Worm (Caenorhabditis elegans) whole organism, L2 larva: Measurements from ENCODE around the gene C27A2.12.

Source experiments
- C34F6.9 ChIP-seq: fragments of 150-350 bp; optimal IDR thresholded peaks from 2 replicates; lab custom pipeline; 2014; ENCODE audit warnings: missing biosample characterization, missing genetic modification characterization
- F13H6.1 ChIP-seq: sonication (generic microtip); optimal IDR thresholded peaks from 2 replicates; lab custom pipeline; 2016; ENCODE audit warnings: missing genetic modification characterization, missing compliant biosample characterization
- Y55F3AM.14 ChIP-seq: fragments of 200-800 bp; sonication (Bioruptor generic); optimal IDR thresholded peaks from 2 replicates; lab custom pipeline; 2018; ENCODE audit warnings: mild to moderate bottlenecking, missing genetic modification characterization, missing compliant biosample characterization
- ZK546.5 ChIP-seq: sonication (generic microtip); optimal IDR thresholded peaks from 2 replicates; lab custom pipeline; 2017; ENCODE audit warnings: missing biosample characterization, missing genetic modification characterization
- alr-1 ChIP-seq: fragments of 150-350 bp; optimal IDR thresholded peaks from 2 replicates; lab custom pipeline; 2014; ENCODE audit warnings: missing biosample characterization, missing genetic modification characterization
- ama-1 ChIP-seq: fragments of 150-350 bp; optimal IDR thresholded peaks from 2 replicates; lab custom pipeline; 2018; ENCODE audit warnings: inconsistent platforms
- blmp-1 ChIP-seq: sonication (generic microtip); optimal IDR thresholded peaks from 2 replicates; lab custom pipeline; 2017; ENCODE audit warnings: missing genetic modification characterization, mild to moderate bottlenecking, missing compliant biosample characterization, antibody characterized with exemption, moderate library complexity; ENCODE audit not compliant: insufficient read depth
- ceh-82 ChIP-seq: fragments of 150-350 bp; optimal IDR thresholded peaks from 2 replicates; lab custom pipeline; 2014; ENCODE audit warnings: missing biosample characterization, missing genetic modification characterization
- crh-2 ChIP-seq: sonication (generic microtip); optimal IDR thresholded peaks from 2 replicates; lab custom pipeline; 2017; ENCODE audit warnings: missing biosample characterization, missing genetic modification characterization
- elt-1 ChIP-seq: fragments of 150-350 bp; optimal IDR thresholded peaks from 2 replicates; lab custom pipeline; 2014; ENCODE audit warnings: missing biosample characterization, missing genetic modification characterization
- elt-3 ChIP-seq: sonication (generic microtip); optimal IDR thresholded peaks from 2 replicates; lab custom pipeline; 2017; ENCODE audit warnings: missing biosample characterization, missing genetic modification characterization
- lin-11 ChIP-seq: fragments of 150-350 bp; sonication (generic microtip); optimal IDR thresholded peaks from 2 replicates; lab custom pipeline; 2014; ENCODE audit warnings: missing biosample characterization, missing genetic modification characterization, inconsistent platforms, mixed read lengths
- lin-13 ChIP-seq: fragments of 150-350 bp; optimal IDR thresholded peaks from 2 replicates; lab custom pipeline; 2014; ENCODE audit warnings: missing biosample characterization, missing genetic modification reagents, missing genetic modification characterization
- lin-39 ChIP-seq: fragments of 150-350 bp; optimal IDR thresholded peaks from 2 replicates; lab custom pipeline; 2014; ENCODE audit warnings: missing biosample characterization, missing genetic modification reagents, missing genetic modification characterization
- lsy-2 ChIP-seq, 2 experiments: fragments of 150-350 bp in 1 of 2; sonication (generic microtip) in 1 of 2; optimal IDR thresholded peaks; 2 replicates each; lab custom pipeline; 2014 to 2017; ENCODE audit warnings: missing biosample characterization in 2 of 2, missing genetic modification characterization in 2 of 2
- mab-5 ChIP-seq: fragments of 150-350 bp; optimal IDR thresholded peaks from 2 replicates; lab custom pipeline; 2014; ENCODE audit warnings: missing biosample characterization, missing genetic modification characterization
- mbf-1 ChIP-seq: sonication (generic microtip); optimal IDR thresholded peaks from 2 replicates; lab custom pipeline; 2017; ENCODE audit warnings: missing biosample characterization, missing genetic modification characterization
- nhr-12 ChIP-seq: fragments of 150-350 bp; optimal IDR thresholded peaks from 2 replicates; lab custom pipeline; 2014; ENCODE audit warnings: missing biosample characterization, missing genetic modification characterization
- nhr-129 ChIP-seq: fragments of 150-350 bp; optimal IDR thresholded peaks from 2 replicates; lab custom pipeline; 2014; ENCODE audit warnings: missing biosample characterization, missing genetic modification characterization
- nhr-21 ChIP-seq: fragments of 150-350 bp; optimal IDR thresholded peaks from 2 replicates; lab custom pipeline; 2014; ENCODE audit warnings: missing biosample characterization, missing genetic modification characterization
- nhr-25 ChIP-seq: fragments of 150-350 bp; sonication (generic microtip); optimal IDR thresholded peaks from 3 replicates; lab custom pipeline; 2014; ENCODE audit warnings: missing biosample characterization, missing genetic modification characterization
- nhr-6 ChIP-seq: fragments of 150-350 bp; optimal IDR thresholded peaks from 2 replicates; lab custom pipeline; 2014; ENCODE audit warnings: missing biosample characterization, missing genetic modification characterization
- nhr-77 ChIP-seq: fragments of 150-350 bp; optimal IDR thresholded peaks from 2 replicates; lab custom pipeline; 2014; ENCODE audit warnings: missing biosample characterization, missing genetic modification characterization
- sma-3 ChIP-seq: sonication (generic microtip); optimal IDR thresholded peaks from 2 replicates; lab custom pipeline; 2016; ENCODE audit warnings: missing genetic modification reagents, missing genetic modification characterization, missing compliant biosample characterization
- snpc-4 ChIP-seq: fragments of 150-350 bp; optimal IDR thresholded peaks from 2 replicates; lab custom pipeline; 2014; ENCODE audit warnings: missing biosample characterization, missing genetic modification characterization
- unc-39 ChIP-seq: fragments of 150-350 bp; optimal IDR thresholded peaks from 2 replicates; lab custom pipeline; 2014; ENCODE audit warnings: missing biosample characterization, missing genetic modification characterization
- unc-55 ChIP-seq: fragments of 150-350 bp; sonication (generic microtip); optimal IDR thresholded peaks from 3 replicates; lab custom pipeline; 2014; ENCODE audit warnings: missing biosample characterization, missing genetic modification reagents, missing genetic modification characterization
- unc-62 ChIP-seq: fragments of 150-350 bp; optimal IDR thresholded peaks from 2 replicates; lab custom pipeline; 2014; ENCODE audit warnings: missing biosample characterization, missing genetic modification reagents, missing genetic modification characterization
- ztf-1 ChIP-seq: fragments of 200-800 bp; sonication (Bioruptor generic); conservative IDR thresholded peaks from 2 replicates; pipeline ENCODE4 v1.3.6; 2022; ENCODE audit warnings: missing genetic modification characterization, missing compliant biosample characterization
- ztf-11 ChIP-seq: sonication (generic microtip); optimal IDR thresholded peaks from 2 replicates; lab custom pipeline; 2017; ENCODE audit warnings: missing biosample characterization, missing genetic modification characterization

Gene C27A2.12

ce11 chrII:5016144-5016543 lies 41.8 kb downstream of the C27A2.12 start:
- TF ChIP-seq nhr-6 (tag; lab: Kevin White, UChicago) (no peak), lsy-2 (tag; optimal IDR thresholded peaks at IDR 0.05; lab: Kevin White, UChicago) (no peak), mbf-1 (tag; lab: Kevin White, UChicago) (no peak), nhr-21 (tag; lab: Kevin White, UChicago) (no peak), ama-1 (lab: Kevin White, UChicago) (no peak), nhr-77 (tag; lab: Kevin White, UChicago) (no peak), Y55F3AM.14 (GFP tag; lab: Kevin White, UChicago) (no peak), nhr-12 (tag; lab: Kevin White, UChicago) (no peak), elt-1 (tag; lab: Kevin White, UChicago) (no peak), elt-3 (no peak), ceh-82 (tag; lab: Kevin White, UChicago) (no peak), ZK546.5 (tag; lab: Kevin White, UChicago) (no peak), unc-55 (GFP tag; lab: Kevin White, UChicago) (no peak), snpc-4 (tag; lab: Kevin White, UChicago) (no peak), ztf-1 (no peak)

ce11 chrII:5014399-5014798 lies 43.5 kb downstream of the C27A2.12 start, which contains the start of gene F59A6.2:
F59A6.2 (plus strand) TSS chrII:5014699.
- TF ChIP-seq crh-2 (tag; lab: Kevin White, UChicago) (no peak), unc-62 (GFP tag; lab: Kevin White, UChicago) (no peak), ztf-11 (tag; lab: Kevin White, UChicago) (no peak), elt-1 (tag; lab: Kevin White, UChicago) (no peak)

ce11 chrII:5011978-5012377 lies 46.0 kb downstream of the C27A2.12 start, which contains the start of gene F59A6.12:
F59A6.12 (minus strand) TSS chrII:5012078.
- no peak for TF ChIP-seq ztf-11 (tag; lab: Kevin White, UChicago)
- no peak for TF ChIP-seq unc-39 (tag; lab: Kevin White, UChicago)
- TF ChIP-seq sma-3 (GFP tag; lab: Kevin White, UChicago) = no peak
- no peak for TF ChIP-seq lin-11 (tag; lab: Kevin White, UChicago)
- no peak for TF ChIP-seq C34F6.9 (tag; lab: Kevin White, UChicago)
- TF ChIP-seq nhr-129 (tag; lab: Kevin White, UChicago) = no peak
- no peak for TF ChIP-seq ceh-82 (tag; lab: Kevin White, UChicago)
- TF ChIP-seq mbf-1 (tag; lab: Kevin White, UChicago) = no peak
- no peak for TF ChIP-seq unc-62 (GFP tag; lab: Kevin White, UChicago)
- no peak for TF ChIP-seq F13H6.1 (tag; lab: Kevin White, UChicago)
- no peak for TF ChIP-seq nhr-25
- TF ChIP-seq ama-1 (lab: Kevin White, UChicago) = no peak

ce11 chrII:5008033-5008432 lies 49.9 kb downstream of the C27A2.12 start, which contains the start of gene F59A6.3:
F59A6.3 (plus strand) TSS chrII:5008333.
- TF ChIP-seq alr-1 (no peak), ztf-1 (no peak), Y55F3AM.14 (GFP tag; lab: Kevin White, UChicago) (no peak), mab-5 (tag; lab: Kevin White, UChicago) (no peak), lin-13 (GFP tag; lab: Kevin White, UChicago) (no peak), lin-39 (no peak), blmp-1 (tag; lab: Kevin White, UChicago) (no peak)
- TF ChIP-seq, all 48 proteins: peak for 0
